Fruit fly (Drosophila melanogaster) whole organism, embryonic: Measurements from ENCODE around the gene CG3184.

Experiments used
- Abd-B ChIP-seq: fragments of 200-800 bp; sonication (Bioruptor generic); optimal IDR thresholded peaks from 2 replicates; lab custom pipeline; 2018; ENCODE audit warnings: missing biosample characterization, mild to moderate bottlenecking, missing genetic modification characterization, moderate library complexity
- CG10267 ChIP-seq: fragments of 200-800 bp; sonication (Bioruptor generic); optimal IDR thresholded peaks from 2 replicates; lab custom pipeline; 2018; ENCODE audit warnings: missing biosample characterization, mild to moderate bottlenecking, missing genetic modification characterization, moderate library complexity
- CG11504 ChIP-seq: fragments of 200-800 bp; sonication (Bioruptor generic); optimal IDR thresholded peaks from 3 replicates; lab custom pipeline; 2019; ENCODE audit warnings: missing biosample characterization, mild to moderate bottlenecking, missing genetic modification characterization, moderate library complexity
- CG12391 ChIP-seq: fragments of 200-800 bp; sonication (Bioruptor generic); optimal IDR thresholded peaks from 3 replicates; lab custom pipeline; 2018; ENCODE audit warnings: missing biosample characterization, mild to moderate bottlenecking, missing genetic modification characterization, moderate library complexity
- CG12942 ChIP-seq: fragments of 200-800 bp; sonication (Bioruptor generic); optimal IDR thresholded peaks from 3 replicates; lab custom pipeline; 2016; ENCODE audit warnings: missing biosample characterization, missing genetic modification characterization
- CG15073 ChIP-seq: fragments of 200-800 bp; sonication (Bioruptor generic); optimal IDR thresholded peaks from 2 replicates; lab custom pipeline; 2016; ENCODE audit warnings: missing biosample characterization, missing genetic modification characterization
- CG18011 ChIP-seq: fragments of 200-800 bp; sonication (Bioruptor generic); optimal IDR thresholded peaks from 2 replicates; lab custom pipeline; 2017; ENCODE audit warnings: missing biosample characterization, missing genetic modification characterization, mild to moderate bottlenecking, moderate library complexity, missing genotype
- CG2129 ChIP-seq: fragments of 200-800 bp; sonication (Bioruptor generic); IDR thresholded peaks from 2 replicates; pipeline ENCODE4 v1.3.6; 2022; ENCODE audit warnings: missing biosample characterization, missing genetic modification characterization; ENCODE audit not compliant: partially characterized antibody
- CG30020 ChIP-seq: fragments of 200-800 bp; optimal IDR thresholded peaks from 2 replicates; lab custom pipeline; 2019; ENCODE audit warnings: missing biosample characterization, mild to moderate bottlenecking, missing genetic modification characterization, moderate library complexity
- CG30403 ChIP-seq: fragments of 200-800 bp; sonication (Bioruptor generic); optimal IDR thresholded peaks from 3 replicates; lab custom pipeline; 2016; ENCODE audit warnings: missing biosample characterization, missing genetic modification characterization
- CG31365 ChIP-seq: fragments of 200-800 bp; sonication (Bioruptor generic); optimal IDR thresholded peaks from 2 replicates; lab custom pipeline; 2018; ENCODE audit warnings: missing biosample characterization, mild to moderate bottlenecking, missing genetic modification characterization
- CG3407 ChIP-seq: fragments of 200-800 bp; sonication (Bioruptor generic); optimal IDR thresholded peaks from 2 replicates; lab custom pipeline; 2018; ENCODE audit warnings: missing biosample characterization, mild to moderate bottlenecking, missing genetic modification characterization
- CG4360 ChIP-seq: fragments of 200-800 bp; sonication (Bioruptor generic); IDR thresholded peaks from 2 replicates; pipeline ENCODE4 v1.3.6; 2022; ENCODE audit warnings: missing biosample characterization, missing genetic modification characterization
- CG4707 ChIP-seq: fragments of 200-800 bp; sonication (Bioruptor generic); optimal IDR thresholded peaks from 2 replicates; lab custom pipeline; 2018; ENCODE audit warnings: missing biosample characterization, mild to moderate bottlenecking, missing genetic modification characterization, moderate library complexity
- CG5180 ChIP-seq: fragments of 200-800 bp; sonication (Bioruptor generic); optimal IDR thresholded peaks from 3 replicates; lab custom pipeline; 2017; ENCODE audit warnings: missing biosample characterization, missing genetic modification characterization, mild to moderate bottlenecking, moderate library complexity, missing genetic modification reagents
- CG6791 ChIP-seq: fragments of 200-800 bp; sonication (Bioruptor generic); IDR thresholded peaks from 3 replicates; pipeline ENCODE4 v1.3.6; 2022; ENCODE audit warnings: missing biosample characterization, missing genetic modification characterization; ENCODE audit not compliant: partially characterized antibody
- CG9437 ChIP-seq: fragments of 200-800 bp; sonication (Bioruptor generic); optimal IDR thresholded peaks from 2 replicates; lab custom pipeline; 2018; ENCODE audit warnings: missing biosample characterization, mild to moderate bottlenecking, missing genetic modification characterization
- CoRest ChIP-seq: fragments of 200-800 bp; sonication (Bioruptor generic); optimal IDR thresholded peaks from 3 replicates; lab custom pipeline; 2018; ENCODE audit warnings: missing biosample characterization, mild to moderate bottlenecking, missing genetic modification characterization, moderate library complexity
- CrebB ChIP-seq: fragments of 200-800 bp; sonication (Bioruptor generic); optimal IDR thresholded peaks from 3 replicates; lab custom pipeline; 2018; ENCODE audit warnings: missing biosample characterization, mild to moderate bottlenecking, missing genetic modification characterization
- Dbx ChIP-seq: fragments of 200-800 bp; sonication (Bioruptor generic); IDR thresholded peaks from 3 replicates; pipeline ENCODE4 v1.3.6; 2022; ENCODE audit warnings: missing biosample characterization, missing genetic modification characterization
- Deaf1 ChIP-seq: fragments of 200-800 bp; optimal IDR thresholded peaks from 3 replicates; lab custom pipeline; 2019; ENCODE audit warnings: missing biosample characterization, mild to moderate bottlenecking, missing genetic modification characterization, moderate library complexity
- Dip3 ChIP-seq: fragments of 200-800 bp; sonication (Bioruptor generic); optimal IDR thresholded peaks from 3 replicates; lab custom pipeline; 2016; ENCODE audit warnings: missing biosample characterization, missing genetic modification characterization
- ERR ChIP-seq: fragments of 200-800 bp; sonication (Bioruptor generic); optimal IDR thresholded peaks from 2 replicates; lab custom pipeline; 2016; ENCODE audit warnings: missing biosample characterization, missing genetic modification characterization
- HLH3B ChIP-seq: fragments of 200-800 bp; sonication (Bioruptor generic); IDR thresholded peaks from 2 replicates; pipeline ENCODE4 v1.3.6; 2022; ENCODE audit warnings: missing biosample characterization, missing genetic modification characterization
- HLH4C ChIP-seq: fragments of 200-800 bp; sonication (Bioruptor generic); IDR thresholded peaks from 3 replicates; pipeline ENCODE4 v1.3.6; 2022; ENCODE audit warnings: missing biosample characterization, missing genetic modification characterization; ENCODE audit not compliant: partially characterized antibody
- HLH54F ChIP-seq: fragments of 200-800 bp; sonication (Bioruptor generic); optimal IDR thresholded peaks from 3 replicates; lab custom pipeline; 2016; ENCODE audit warnings: missing biosample characterization, missing genetic modification characterization
- Hmr ChIP-seq: fragments of 200-800 bp; sonication (Bioruptor generic); optimal IDR thresholded peaks from 3 replicates; lab custom pipeline; 2017; ENCODE audit warnings: mild to moderate bottlenecking, missing biosample characterization, missing genetic modification reagents, missing genetic modification characterization
- Hsf ChIP-seq: fragments of 200-800 bp; sonication (Bioruptor generic); optimal IDR thresholded peaks from 3 replicates; lab custom pipeline; 2016; ENCODE audit warnings: missing biosample characterization, missing genetic modification characterization
- Myb ChIP-seq: fragments of 200-800 bp; sonication (Bioruptor generic); optimal IDR thresholded peaks from 2 replicates; lab custom pipeline; 2016; ENCODE audit warnings: missing biosample characterization, missing genetic modification characterization
- NK7.1 ChIP-seq: fragments of 200-800 bp; sonication (Bioruptor generic); optimal IDR thresholded peaks from 3 replicates; lab custom pipeline; 2016; ENCODE audit warnings: missing biosample characterization, missing genetic modification characterization
- Oli ChIP-seq: fragments of 200-800 bp; sonication (Bioruptor generic); optimal IDR thresholded peaks from 2 replicates; lab custom pipeline; 2018; ENCODE audit warnings: missing biosample characterization, mild to moderate bottlenecking, missing genetic modification characterization, moderate library complexity
- Ptx1 ChIP-seq: fragments of 200-800 bp; sonication (Bioruptor generic); IDR thresholded peaks from 2 replicates; pipeline ENCODE4 v1.3.6; 2022; ENCODE audit warnings: missing biosample characterization, missing genetic modification characterization
- Sry-δ ChIP-seq: fragments of 200-800 bp; sonication (Bioruptor generic); optimal IDR thresholded peaks from 2 replicates; lab custom pipeline; 2016; ENCODE audit warnings: missing biosample characterization, missing genetic modification characterization
- YL-1 ChIP-seq: fragments of 200-800 bp; sonication (Bioruptor generic); optimal IDR thresholded peaks from 3 replicates; lab custom pipeline; 2017; ENCODE audit warnings: missing biosample characterization, mild to moderate bottlenecking, missing genetic modification characterization
- amos ChIP-seq: fragments of 200-800 bp; sonication (Bioruptor generic); IDR thresholded peaks from 2 replicates; pipeline ENCODE4 v1.3.6; 2022; ENCODE audit warnings: missing biosample characterization, missing genetic modification characterization; ENCODE audit not compliant: partially characterized antibody
- croc ChIP-seq: fragments of 200-800 bp; sonication (Bioruptor generic); conservative IDR thresholded peaks from 3 replicates; pipeline ENCODE4 v1.3.6; 2022; ENCODE audit warnings: missing biosample characterization, missing genetic modification characterization
- dmrt99B ChIP-seq: fragments of 200-800 bp; sonication (Bioruptor generic); optimal IDR thresholded peaks from 2 replicates; lab custom pipeline; 2018; ENCODE audit warnings: missing biosample characterization, mild to moderate bottlenecking, missing genetic modification characterization, moderate library complexity
- fd64A ChIP-seq: fragments of 200-800 bp; sonication (Bioruptor generic); optimal IDR thresholded peaks from 3 replicates; lab custom pipeline; 2018; ENCODE audit warnings: missing biosample characterization, mild to moderate bottlenecking, missing genetic modification characterization
- inv ChIP-seq: fragments of 200-800 bp; sonication (Bioruptor generic); IDR thresholded peaks from 2 replicates; pipeline ENCODE4 v1.3.6; 2022; ENCODE audit warnings: missing biosample characterization, missing genetic modification characterization; ENCODE audit not compliant: partially characterized antibody
- knrl ChIP-seq: fragments of 200-800 bp; sonication (Bioruptor generic); IDR thresholded peaks from 3 replicates; pipeline ENCODE4 v1.3.6; 2022; ENCODE audit warnings: missing biosample characterization, missing genetic modification characterization; ENCODE audit not compliant: partially characterized antibody
- shn ChIP-seq: fragments of 200-800 bp; sonication (Bioruptor generic); optimal IDR thresholded peaks from 3 replicates; lab custom pipeline; 2016; ENCODE audit warnings: missing biosample characterization, missing genetic modification characterization
- toy ChIP-seq: fragments of 200-800 bp; sonication (Bioruptor generic); IDR thresholded peaks from 2 replicates; pipeline ENCODE4 v1.3.6; 2022; ENCODE audit warnings: missing biosample characterization, missing genetic modification characterization
- vnd ChIP-seq: fragments of 200-800 bp; sonication (Bioruptor generic); IDR thresholded peaks from 3 replicates; pipeline ENCODE4 v1.3.6; 2022; ENCODE audit warnings: missing biosample characterization, missing genetic modification characterization; ENCODE audit not compliant: partially characterized antibody
- wek ChIP-seq: fragments of 200-800 bp; sonication (Bioruptor generic); optimal IDR thresholded peaks from 3 replicates; lab custom pipeline; 2018; ENCODE audit warnings: missing biosample characterization, mild to moderate bottlenecking, missing genetic modification characterization, moderate library complexity
- z ChIP-seq: fragments of 200-800 bp; sonication (Bioruptor generic); IDR thresholded peaks from 3 replicates; pipeline ENCODE4 v1.3.6; 2022; ENCODE audit warnings: missing biosample characterization, missing genetic modification characterization

The CG3184 gene

DNA sequence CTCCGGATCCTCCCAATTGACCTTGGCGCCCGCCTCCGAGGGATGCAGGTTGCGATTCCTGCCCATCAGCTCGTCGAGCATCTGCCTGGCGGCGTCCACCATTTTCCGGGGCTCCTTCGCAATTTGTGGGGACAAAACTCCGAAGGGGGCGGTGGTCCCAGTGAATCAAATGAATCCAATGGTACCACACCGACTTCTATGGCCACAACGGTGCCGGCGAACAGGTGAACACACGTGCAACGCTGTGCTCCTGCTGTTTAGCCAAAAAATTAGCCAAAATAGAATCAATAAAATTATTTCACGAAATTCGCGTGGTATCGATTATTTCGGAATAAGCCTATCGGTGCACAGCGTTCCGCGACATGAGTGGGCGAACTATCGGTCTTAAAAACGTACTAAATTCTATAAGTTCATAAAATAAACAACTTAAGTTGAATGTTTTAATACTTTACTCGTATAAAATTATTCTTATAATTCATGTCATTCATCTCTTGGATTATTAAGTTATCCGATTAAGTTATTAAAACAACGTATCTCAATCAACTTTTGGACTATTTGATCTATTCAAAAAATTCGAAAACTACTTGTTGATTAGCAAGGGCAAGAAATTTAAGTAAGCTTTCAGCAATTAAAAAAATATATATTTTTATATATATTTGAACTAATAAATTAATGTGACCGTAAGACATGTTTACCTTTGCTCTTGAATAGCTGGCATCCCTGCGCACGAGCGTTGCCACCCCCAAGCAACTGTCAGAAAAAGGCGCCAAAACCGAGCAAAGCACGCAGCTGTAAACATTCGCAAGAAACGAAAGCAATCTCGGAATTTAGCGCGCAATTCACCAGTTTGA is 14.7 kb downstream of the CG3184 start, which contains the start of the genes CG3198 and Mcm6 (continued):
- peak; percentile 16 for TF ChIP-seq CG30020 (tag; lab: Kevin White, UChicago)
- TF ChIP-seq CG30403, result peak; percentile 11
- no peak for TF ChIP-seq CrebB (tag; lab: Kevin White, UChicago)
- TF ChIP-seq CoRest, result peak; percentile 42
- no peak for TF ChIP-seq CG31365
- peak; percentile 76 for TF ChIP-seq HLH4C (GFP tag; lab: Robert Waterston, UW)
- TF ChIP-seq croc (GFP tag; lab: Robert Waterston, UW), result no peak
- no peak for TF ChIP-seq CG4707 (GFP tag; lab: Kevin White, UChicago)
- peak; percentile 29; the same call in 1 of the 2 replicates for TF ChIP-seq CG2129 (GFP tag; lab: Robert Waterston, UW)
- no peak for TF ChIP-seq Hsf (GFP tag; lab: Kevin White, UChicago)
- TF ChIP-seq CG4360 (GFP tag; lab: Robert Waterston, UW), result no peak
- no peak for TF ChIP-seq Dbx (GFP tag; lab: Robert Waterston, UW)
- peak; percentile 76 for TF ChIP-seq amos
- no peak for TF ChIP-seq Deaf1 (tag; lab: Kevin White, UChicago)
- TF ChIP-seq inv (GFP tag; lab: Robert Waterston, UW), result peak; percentile 50; the same call in 1 of the 2 replicates
- TF ChIP-seq Sry-δ (GFP tag; lab: Kevin White, UChicago), result peak; percentile 15
- peak; percentile 29 for TF ChIP-seq CG12391 (tag; lab: Kevin White, UChicago)
- no peak for TF ChIP-seq CG5180
- TF ChIP-seq CG9437 (GFP tag; lab: Kevin White, UChicago), result peak; percentile 22
- no peak for TF ChIP-seq ERR (GFP tag; lab: Kevin White, UChicago)
- TF ChIP-seq toy (GFP tag; lab: Robert Waterston, UW), result no peak
- TF ChIP-seq fd64A (GFP tag; lab: Kevin White, UChicago), result no peak
- peak; percentile 34 for TF ChIP-seq YL-1
- peak; percentile 59; the same call in 1 of the 3 replicates for TF ChIP-seq vnd (GFP tag; lab: Robert Waterston, UW)
- TF ChIP-seq knrl (GFP tag; lab: Robert Waterston, UW), result peak; percentile 65; the same call in 2 of the 3 replicates
- TF ChIP-seq Abd-B (GFP tag; lab: Kevin White, UChicago), result no peak
- no peak for TF ChIP-seq CG12942 (GFP tag; lab: Kevin White, UChicago)
- TF ChIP-seq CG6791 (GFP tag; lab: Robert Waterston, UW), result peak; percentile 61; the same call in 2 of the 3 replicates
- TF ChIP-seq CG15073, result no peak

DNA sequence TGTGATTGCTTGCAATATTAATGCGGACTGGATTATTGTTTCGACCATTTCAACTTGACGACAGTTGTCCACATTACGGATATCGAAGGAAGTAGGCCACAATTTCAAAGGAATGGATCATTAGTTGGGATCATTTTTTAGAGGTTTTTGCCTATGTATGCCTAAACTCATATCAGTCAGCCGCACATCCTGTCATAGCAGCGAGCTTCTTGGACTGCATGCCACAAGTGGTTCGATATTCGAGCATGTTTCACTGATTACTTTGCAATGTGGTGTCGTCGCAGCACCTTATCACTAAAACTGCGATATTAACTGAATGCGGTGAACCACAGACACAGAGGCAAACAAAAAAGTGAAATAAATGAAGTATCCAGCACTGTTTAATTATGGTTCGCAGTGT is 24.6 kb downstream of the CG3184 start:
- TF ChIP-seq CG10267 (tag; lab: Kevin White, UChicago) (no peak), CG18011 (GFP tag; lab: Kevin White, UChicago) (peak; percentile 92), wek (GFP tag; lab: Kevin White, UChicago) (no peak)

DNA sequence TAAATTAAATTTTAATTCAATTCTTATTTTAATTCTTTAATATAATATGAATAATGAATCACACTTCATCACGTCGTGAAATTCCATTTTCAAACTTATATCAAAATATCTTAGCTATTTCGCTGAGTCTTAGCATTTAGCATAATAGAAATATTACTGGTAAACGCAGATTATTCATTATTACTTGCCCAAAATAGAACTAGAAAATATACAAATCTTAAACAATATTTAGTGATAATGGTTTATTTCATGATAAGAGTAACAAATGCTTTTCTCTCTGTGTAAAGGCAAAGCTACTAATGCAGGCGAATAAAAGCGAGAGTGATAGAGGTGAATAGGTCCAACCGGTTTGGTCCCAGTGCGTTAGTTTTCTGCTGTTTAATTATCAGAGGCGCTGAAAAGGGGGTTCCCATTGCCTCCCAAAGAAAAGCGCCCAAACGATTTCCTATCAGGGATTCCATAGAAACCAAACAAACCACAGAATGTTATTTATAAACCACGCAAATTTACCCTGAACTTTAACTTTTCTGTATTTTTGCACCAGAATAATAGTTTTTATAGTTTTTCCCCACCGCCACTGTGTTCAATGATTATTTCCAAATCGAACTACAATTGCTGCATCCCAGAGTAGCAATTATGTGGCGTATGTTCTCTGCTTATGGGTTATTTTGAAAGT is 25.6 kb downstream of the CG3184 start:
- TF ChIP-seq Oli (tag; lab: Kevin White, UChicago) (peak; percentile 36), NK7.1 (GFP tag; lab: Kevin White, UChicago) (peak; percentile 8), HLH3B (GFP tag; lab: Robert Waterston, UW) (peak; percentile 51; the same call in 1 of the 2 replicates), Dip3 (peak; percentile 5), dmrt99B (peak; percentile 58), shn (GFP tag; lab: Kevin White, UChicago) (peak; percentile 24), CG3407 (GFP tag; lab: Kevin White, UChicago) (no peak), Myb (GFP tag; lab: Kevin White, UChicago) (no peak), CG11504 (peak; percentile 83), CG30403 (peak; percentile 28), z (GFP tag; lab: Robert Waterston, UW) (no peak), HLH54F (peak; percentile 12), Ptx1 (GFP tag; lab: Robert Waterston, UW) (peak; percentile 63; the same call in 1 of the 2 replicates), Hmr (GFP tag; lab: Kevin White, UChicago) (no peak)
